Worm (Caenorhabditis elegans): ENCODE measurements around the gene ubc-20.

Gene ubc-20

ce11 chrIII:209695-210091 is 21.1 kb downstream of the ubc-20 start, which contains the start of gene klp-20:
klp-20 (plus strand) TSS chrIII:209992.
- TF ChIP-seq sma-3 (GFP tag; optimal IDR thresholded peaks at IDR 0.05) (no peak), nhr-77 (tag; optimal IDR thresholded peaks at IDR 0.05) (no peak), nhr-6 (tag; optimal IDR thresholded peaks at IDR 0.05) (no peak), nhr-25 (tag; optimal IDR thresholded peaks at IDR 0.05) (no peak), elt-3 (tag; optimal IDR thresholded peaks at IDR 0.05) (no peak), nhr-23 (tag; optimal IDR thresholded peaks at IDR 0.05) (no peak), nhr-129 (tag; optimal IDR thresholded peaks at IDR 0.05) (no peak), ztf-11 (tag; optimal IDR thresholded peaks at IDR 0.05) (no peak), mab-5 (tag; optimal IDR thresholded peaks at IDR 0.05) (no peak), snpc-4 (tag; optimal IDR thresholded peaks at IDR 0.05) (no peak), mbf-1 (tag; optimal IDR thresholded peaks at IDR 0.05) (no peak), lin-39 (tag; optimal IDR thresholded peaks at IDR 0.05) (no peak), ceh-82 (tag; optimal IDR thresholded peaks at IDR 0.05) (no peak)

ce11 chrIII:211387-211786 is 22.7 kb downstream of the ubc-20 start:
- TF ChIP-seq ztf-1 (GFP tag; conservative IDR thresholded peaks at IDR 0.05) (no peak), unc-39 (tag; optimal IDR thresholded peaks at IDR 0.05) (no peak), dmd-4 (tag; optimal IDR thresholded peaks at IDR 0.05) (no peak), unc-62 (GFP tag; optimal IDR thresholded peaks at IDR 0.05) (no peak), ztf-4 (tag; optimal IDR thresholded peaks at IDR 0.05) (no peak), alr-1 (tag; optimal IDR thresholded peaks at IDR 0.05) (no peak), nhr-77 (tag; optimal IDR thresholded peaks at IDR 0.05) (no peak), nhr-12 (tag; optimal IDR thresholded peaks at IDR 0.05) (no peak), lin-13 (GFP tag; optimal IDR thresholded peaks at IDR 0.05) (no peak), elt-3 (tag; optimal IDR thresholded peaks at IDR 0.05) (no peak), peb-1 (tag; optimal IDR thresholded peaks at IDR 0.05) (no peak), sem-4 (tag; optimal IDR thresholded peaks at IDR 0.05) (no peak), Y55F3AM.14 (GFP tag; optimal IDR thresholded peaks at IDR 0.05) (no peak), unc-55 (GFP tag; optimal IDR thresholded peaks at IDR 0.05) (no peak)

- TF ChIP-seq unc-39 (tag; optimal IDR thresholded peaks at IDR 0.05): no peak
- TF ChIP-seq unc-55 (GFP tag; optimal IDR thresholded peaks at IDR 0.05): peak; percentile 55
- TF ChIP-seq F13H6.1 (tag; optimal IDR thresholded peaks at IDR 0.05): peak; percentile 23
- no peak for TF ChIP-seq sma-3 (GFP tag; optimal IDR thresholded peaks at IDR 0.05)
- no peak for TF ChIP-seq ama-1 (optimal IDR thresholded peaks at IDR 0.05)
- no peak for TF ChIP-seq ztf-4 (tag; optimal IDR thresholded peaks at IDR 0.05)
- TF ChIP-seq lin-11 (tag; optimal IDR thresholded peaks at IDR 0.05): no peak
- TF ChIP-seq egl-27 (tag; optimal IDR thresholded peaks at IDR 0.05): no peak
- TF ChIP-seq lin-39 (tag; optimal IDR thresholded peaks at IDR 0.05): no peak
- peak; percentile 3 for TF ChIP-seq C34F6.9 (tag; optimal IDR thresholded peaks at IDR 0.05)
- TF ChIP-seq crh-2 (tag; optimal IDR thresholded peaks at IDR 0.05): no peak
Measured at ce11 chrIII:220368-220767, 31.7 kb downstream of the ubc-20 start.

ce11 chrIII:222508-222907 is 33.9 kb downstream of the ubc-20 start:
- TF ChIP-seq nhr-25 (tag; optimal IDR thresholded peaks at IDR 0.05) (no peak), alr-1 (tag; optimal IDR thresholded peaks at IDR 0.05) (no peak), elt-1 (tag; optimal IDR thresholded peaks at IDR 0.05) (no peak), ama-1 (optimal IDR thresholded peaks at IDR 0.05) (no peak), ztf-4 (tag; optimal IDR thresholded peaks at IDR 0.05) (no peak), nhr-77 (tag; optimal IDR thresholded peaks at IDR 0.05) (no peak), snpc-4 (tag; optimal IDR thresholded peaks at IDR 0.05) (no peak), lsy-2 (tag; optimal IDR thresholded peaks at IDR 0.05) (no peak), zag-1 (tag; optimal IDR thresholded peaks at IDR 0.05) (no peak), sma-9 (GFP tag; optimal IDR thresholded peaks at IDR 0.05) (no peak), sma-9 (tag; optimal IDR thresholded peaks at IDR 0.05) (no peak), lin-13 (GFP tag; optimal IDR thresholded peaks at IDR 0.05) (no peak), ceh-16 (tag; optimal IDR thresholded peaks at IDR 0.05) (no peak), nhr-12 (tag; optimal IDR thresholded peaks at IDR 0.05) (no peak), unc-62 (GFP tag; optimal IDR thresholded peaks at IDR 0.05) (no peak), dmd-4 (tag; optimal IDR thresholded peaks at IDR 0.05) (no peak), fos-1 (tag; optimal IDR thresholded peaks at IDR 0.05) (no peak), C34F6.9 (tag; optimal IDR thresholded peaks at IDR 0.05) (no peak), elt-3 (tag; optimal IDR thresholded peaks at IDR 0.05) (no peak), ztf-11 (tag; optimal IDR thresholded peaks at IDR 0.05) (no peak)
